Worm (Caenorhabditis elegans): Measurements from ENCODE around the gene Y57A10C.9.

DNA sequence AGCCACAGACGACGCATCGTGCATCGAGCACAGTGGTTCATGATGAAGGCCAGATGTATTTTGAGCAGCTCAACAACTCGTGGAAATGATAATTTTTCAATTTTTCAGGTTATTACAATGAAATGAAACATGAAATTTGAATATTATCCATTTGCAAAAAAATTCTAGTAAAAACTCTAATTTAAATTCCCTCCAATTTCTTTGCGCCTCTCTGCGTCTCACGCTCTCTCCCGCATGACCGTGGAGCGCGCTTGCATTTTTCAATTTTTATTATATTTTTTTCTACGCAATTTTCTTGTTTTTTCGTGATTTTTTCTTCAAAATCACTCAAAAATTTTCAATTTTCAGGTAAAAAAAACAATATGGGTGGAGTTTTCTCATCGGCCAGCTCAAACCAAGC, 21.1 kb upstream of the Y57A10C.9 start, which contains the start of gene tag-281:
- TF ChIP-seq ztf-23 (GFP tag; IDR thresholded peaks at IDR 0.05) (0 out of 2 replicates have a peak, but pooled peaks have one; percentile 44), klf-2 (GFP tag; conservative IDR thresholded peaks at IDR 0.05) (no peak), med-1 (GFP tag; optimal IDR thresholded peaks at IDR 0.05; ENCODE audit: insufficient read depth) (no peak), T22C8.4 (GFP tag; IDR thresholded peaks at IDR 0.05) (no peak), cog-1 (tag; optimal IDR thresholded peaks at IDR 0.05) (peak; percentile 48), tab-1 (GFP tag; IDR thresholded peaks at IDR 0.05) (no peak), ztf-29 (GFP tag; IDR thresholded peaks at IDR 0.05) (no peak), flt-1 (GFP tag; IDR thresholded peaks at IDR 0.05) (no peak), ref-1 (GFP tag; conservative IDR thresholded peaks at IDR 0.05) (no peak)
